ENCODE assay signal across 1 fruit fly cellular context in the genomic region with DNA sequence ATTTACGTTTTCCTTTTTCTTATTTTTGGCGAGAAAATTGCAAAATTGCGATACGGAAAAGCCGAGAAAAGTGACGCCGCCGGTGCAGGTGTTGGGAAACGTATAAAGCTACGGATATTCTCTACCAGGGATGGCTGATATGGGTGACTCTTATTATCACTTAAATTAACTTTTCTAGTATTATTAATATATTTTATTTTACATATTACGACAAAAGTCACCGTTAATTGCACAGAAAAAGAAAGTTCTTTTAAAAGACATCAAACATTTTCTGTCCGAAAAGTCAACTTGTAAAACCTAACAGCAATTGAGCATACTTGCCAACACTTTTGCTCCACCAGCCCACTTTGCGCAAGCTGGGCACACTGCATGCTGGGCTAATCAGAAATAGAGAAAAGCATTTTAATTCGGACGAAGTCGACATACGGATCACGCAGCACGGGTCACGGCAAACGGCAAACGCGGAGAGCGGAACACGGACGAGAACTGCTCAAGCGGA.
A peak's percentile ranks its signal among the peaks of the same experiment; 100 is the strongest.
TF ChIP-seq lines count a peak whose summit lies in the region.

A gene (plus strand): TSS at position 51 of the 499 bp plus-strand sequence.
A gene (minus strand): TSS at position 107 of the 499 bp plus-strand sequence.

TF ChIP-seq in whole organism, embryonic, 481 proteins besides CTCF, POLR2A, EP300 and RAD21 (continued from another document and continues in another):
- peak; percentile 98 for TF ChIP-seq CG9932 (GFP tag; IDR thresholded peaks at IDR 0.05; lab: Robert Waterston, UW)
- peak; percentile 93 for TF ChIP-seq unpg (GFP tag; optimal IDR thresholded peaks at IDR 0.05; lab: Kevin White, UChicago)
- peak; percentile 63 for TF ChIP-seq her (GFP tag; optimal IDR thresholded peaks at IDR 0.05; lab: Kevin White, UChicago)
- TF ChIP-seq psq (GFP tag; optimal IDR thresholded peaks at IDR 0.05; lab: Kevin White, UChicago) = peak; percentile 84
- TF ChIP-seq lmd (GFP tag; IDR thresholded peaks at IDR 0.05; lab: Robert Waterston, UW) = peak; percentile 91
- TF ChIP-seq CG10147 (GFP tag; optimal IDR thresholded peaks at IDR 0.05; lab: Kevin White, UChicago) = peak; percentile 93
- peak; percentile 90 for TF ChIP-seq CG7372 (GFP tag; IDR thresholded peaks at IDR 0.05; lab: Robert Waterston, UW)
- TF ChIP-seq Poxn (GFP tag; IDR thresholded peaks at IDR 0.05; lab: Robert Waterston, UW) = peak; percentile 81
- TF ChIP-seq sisA (GFP tag; IDR thresholded peaks at IDR 0.05; lab: Robert Waterston, UW) = peak; percentile 90
- peak; percentile 88 for TF ChIP-seq CG11695 (GFP tag; IDR thresholded peaks at IDR 0.05; lab: Robert Waterston, UW)
- peak; percentile 40 for TF ChIP-seq TFAM (GFP tag; optimal IDR thresholded peaks at IDR 0.05; lab: Kevin White, UChicago)
- no peak for TF ChIP-seq fru (optimal IDR thresholded peaks at IDR 0.05; lab: Kevin White, UChicago)
- peak; percentile 97 for TF ChIP-seq CG12659 (GFP tag; optimal IDR thresholded peaks at IDR 0.05; lab: Kevin White, UChicago)
- TF ChIP-seq Oaz (GFP tag; IDR thresholded peaks at IDR 0.05; lab: Robert Waterston, UW) = peak; percentile 83
- TF ChIP-seq CG14710 (tag; optimal IDR thresholded peaks at IDR 0.05; lab: Kevin White, UChicago) = peak; percentile 95
- TF ChIP-seq zf30C (GFP tag; optimal IDR thresholded peaks at IDR 0.05; lab: Kevin White, UChicago) = no peak
- TF ChIP-seq p53 (GFP tag; optimal IDR thresholded peaks at IDR 0.05; lab: Kevin White, UChicago) = peak; percentile 40
- TF ChIP-seq CG10462 (GFP tag; optimal IDR thresholded peaks at IDR 0.05; lab: Kevin White, UChicago) = peak; percentile 83
- TF ChIP-seq CG10565 (GFP tag; optimal IDR thresholded peaks at IDR 0.05; lab: Kevin White, UChicago) = peak; percentile 19
- TF ChIP-seq Taf1 (GFP tag; IDR thresholded peaks at IDR 0.05; lab: Robert Waterston, UW) = peak; percentile 86
- peak; percentile 74 for TF ChIP-seq Sin3A (optimal IDR thresholded peaks at IDR 0.05; lab: Kevin White, UChicago)
- TF ChIP-seq CG17385 (GFP tag; optimal IDR thresholded peaks at IDR 0.05; lab: Kevin White, UChicago) = peak; percentile 89
- TF ChIP-seq CG6791 (GFP tag; IDR thresholded peaks at IDR 0.05; lab: Robert Waterston, UW; ENCODE audit: partially characterized antibody) = no peak
- peak; percentile 91 for TF ChIP-seq CG14441 (GFP tag; IDR thresholded peaks at IDR 0.05; lab: Robert Waterston, UW)
- TF ChIP-seq disco-r (GFP tag; optimal IDR thresholded peaks at IDR 0.05; lab: Kevin White, UChicago) = peak; percentile 23
- peak; percentile 83 for TF ChIP-seq Lhr (GFP tag; optimal IDR thresholded peaks at IDR 0.05; lab: Kevin White, UChicago)
- peak; percentile 57; the same call in 2 of the 3 replicates for TF ChIP-seq knrl (GFP tag; IDR thresholded peaks at IDR 0.05; lab: Robert Waterston, UW; ENCODE audit: partially characterized antibody)
- TF ChIP-seq bigmax (GFP tag; optimal IDR thresholded peaks at IDR 0.05; lab: Kevin White, UChicago) = peak; percentile 32
- peak; percentile 95 for TF ChIP-seq CG2120 (GFP tag; optimal IDR thresholded peaks at IDR 0.05; lab: Kevin White, UChicago)
- peak; percentile 91 for TF ChIP-seq lbe (GFP tag; optimal IDR thresholded peaks at IDR 0.05; lab: Kevin White, UChicago)
- TF ChIP-seq zen2 (GFP tag; IDR thresholded peaks at IDR 0.05; lab: Robert Waterston, UW; ENCODE audit: partially characterized antibody) = no peak
- peak; percentile 86 for TF ChIP-seq HLH3B (GFP tag; IDR thresholded peaks at IDR 0.05; lab: Robert Waterston, UW)
- peak; percentile 68 for TF ChIP-seq CG33213 (GFP tag; optimal IDR thresholded peaks at IDR 0.05; lab: Kevin White, UChicago)
- peak; percentile 88 for TF ChIP-seq CG4617 (GFP tag; optimal IDR thresholded peaks at IDR 0.05; lab: Kevin White, UChicago; ENCODE audit: borderline replicate concordance)
- TF ChIP-seq otp (GFP tag; IDR thresholded peaks at IDR 0.05; lab: Robert Waterston, UW) = peak; percentile 87
- TF ChIP-seq Camta (GFP tag; optimal IDR thresholded peaks at IDR 0.05; lab: Kevin White, UChicago) = peak; percentile 64
- TF ChIP-seq CG10431 (GFP tag; optimal IDR thresholded peaks at IDR 0.05; lab: Kevin White, UChicago) = peak; percentile 81
- TF ChIP-seq CG9876 (GFP tag; optimal IDR thresholded peaks at IDR 0.05; lab: Kevin White, UChicago) = peak; percentile 58
- peak; percentile 79 for TF ChIP-seq CG17186 (GFP tag; optimal IDR thresholded peaks at IDR 0.05; lab: Kevin White, UChicago)
- TF ChIP-seq usp (GFP tag; optimal IDR thresholded peaks at IDR 0.05; lab: Kevin White, UChicago) = no peak
- TF ChIP-seq CG33557 (GFP tag; optimal IDR thresholded peaks at IDR 0.05; lab: Kevin White, UChicago) = peak; percentile 84
- TF ChIP-seq CG17361 (GFP tag; IDR thresholded peaks at IDR 0.05; lab: Robert Waterston, UW) = peak; percentile 94
- peak; percentile 93 for TF ChIP-seq CG10654 (GFP tag; optimal IDR thresholded peaks at IDR 0.05; lab: Kevin White, UChicago)
- TF ChIP-seq bbx (GFP tag; IDR thresholded peaks at IDR 0.05; lab: Robert Waterston, UW; ENCODE audit: partially characterized antibody) = peak; percentile 57; the same call in 1 of the 2 replicates
- no peak for TF ChIP-seq Lim3 (GFP tag; IDR thresholded peaks at IDR 0.05; lab: Robert Waterston, UW)
- TF ChIP-seq CG1024 (GFP tag; IDR thresholded peaks at IDR 0.05; lab: Robert Waterston, UW) = peak; percentile 69
- TF ChIP-seq CG6654 (GFP tag; optimal IDR thresholded peaks at IDR 0.05; lab: Kevin White, UChicago) = peak; percentile 74
- peak; percentile 91 for TF ChIP-seq CG13123 (GFP tag; optimal IDR thresholded peaks at IDR 0.05; lab: Kevin White, UChicago)
- peak; percentile 77 for TF ChIP-seq CG10959 (GFP tag; IDR thresholded peaks at IDR 0.05; lab: Robert Waterston, UW)
- TF ChIP-seq Fer1 (GFP tag; optimal IDR thresholded peaks at IDR 0.05; lab: Kevin White, UChicago) = peak; percentile 95
- TF ChIP-seq CG17612 (GFP tag; IDR thresholded peaks at IDR 0.05; lab: Robert Waterston, UW) = peak; percentile 82
- TF ChIP-seq CG10979 (tag; optimal IDR thresholded peaks at IDR 0.05; lab: Kevin White, UChicago) = peak; percentile 84
- TF ChIP-seq bab2 (GFP tag; optimal IDR thresholded peaks at IDR 0.05; lab: Kevin White, UChicago) = peak; percentile 84
- TF ChIP-seq Bteb2 (GFP tag; optimal IDR thresholded peaks at IDR 0.05; lab: Kevin White, UChicago) = peak; percentile 71
- peak in 1 of 3 experiments; percentile 61 for TF ChIP-seq Stat92E (GFP tag; optimal IDR thresholded peaks at IDR 0.05; lab: Kevin White, UChicago)
- TF ChIP-seq pb (GFP tag; optimal IDR thresholded peaks at IDR 0.05; lab: Kevin White, UChicago) = peak; percentile 48
- peak; percentile 89 for TF ChIP-seq tap (tag; optimal IDR thresholded peaks at IDR 0.05; lab: Kevin White, UChicago)
- no peak for TF ChIP-seq CG15479 (GFP tag; optimal IDR thresholded peaks at IDR 0.05; lab: Kevin White, UChicago)
- TF ChIP-seq Nf-YB (GFP tag; optimal IDR thresholded peaks at IDR 0.05; lab: Kevin White, UChicago) = peak; percentile 73
- TF ChIP-seq CG8478 (optimal IDR thresholded peaks at IDR 0.05; lab: Kevin White, UChicago) = no peak
- TF ChIP-seq kni (GFP tag; optimal IDR thresholded peaks at IDR 0.05; lab: Kevin White, UChicago) = peak; percentile 76
- TF ChIP-seq Atf3 (GFP tag; optimal IDR thresholded peaks at IDR 0.05; lab: Kevin White, UChicago) = peak; percentile 49
- peak; percentile 0 for TF ChIP-seq Hmx (GFP tag; optimal IDR thresholded peaks at IDR 0.05; lab: Kevin White, UChicago)
- peak; percentile 71 for TF ChIP-seq fu2 (GFP tag; optimal IDR thresholded peaks at IDR 0.05; lab: Kevin White, UChicago)
- TF ChIP-seq slou (GFP tag; optimal IDR thresholded peaks at IDR 0.05; lab: Kevin White, UChicago) = peak; percentile 92
- no peak for TF ChIP-seq CG12769 (tag; optimal IDR thresholded peaks at IDR 0.05; lab: Kevin White, UChicago)
- peak; percentile 59 for TF ChIP-seq eyg (GFP tag; optimal IDR thresholded peaks at IDR 0.05; lab: Kevin White, UChicago)
- peak; percentile 59; the same call in 1 of the 2 replicates for TF ChIP-seq sens-2 (GFP tag; IDR thresholded peaks at IDR 0.05; lab: Robert Waterston, UW)
- peak; percentile 75 for TF ChIP-seq Sry-β (GFP tag; optimal IDR thresholded peaks at IDR 0.05; lab: Kevin White, UChicago)
- TF ChIP-seq wor (GFP tag; IDR thresholded peaks at IDR 0.05; lab: Robert Waterston, UW) = peak; percentile 73
- no peak for TF ChIP-seq yki (optimal IDR thresholded peaks at IDR 0.05; lab: Kevin White, UChicago)
- TF ChIP-seq CG34376 (GFP tag; optimal IDR thresholded peaks at IDR 0.05; lab: Kevin White, UChicago) = peak; percentile 93
- TF ChIP-seq Hsf (GFP tag; optimal IDR thresholded peaks at IDR 0.05; lab: Kevin White, UChicago) = peak; percentile 87
- peak; percentile 89; the same call in 1 of the 2 replicates for TF ChIP-seq GATAe (GFP tag; conservative IDR thresholded peaks at IDR 0.05; lab: Robert Waterston, UW)
- TF ChIP-seq CG4404 (GFP tag; IDR thresholded peaks at IDR 0.05; lab: Robert Waterston, UW) = peak; percentile 91
- no peak for TF ChIP-seq CkIIα-i1 (GFP tag; IDR thresholded peaks at IDR 0.05; lab: Robert Waterston, UW)
- TF ChIP-seq NC2β (GFP tag; optimal IDR thresholded peaks at IDR 0.05; lab: Kevin White, UChicago) = peak; percentile 53
- peak; percentile 91 for TF ChIP-seq Oli (tag; optimal IDR thresholded peaks at IDR 0.05; lab: Kevin White, UChicago)
- peak; percentile 50; the same call in 1 of the 3 replicates for TF ChIP-seq Opbp (GFP tag; IDR thresholded peaks at IDR 0.05; lab: Robert Waterston, UW; ENCODE audit: partially characterized antibody)
- TF ChIP-seq CG11247 (GFP tag; IDR thresholded peaks at IDR 0.05; lab: Robert Waterston, UW) = peak; percentile 92
- TF ChIP-seq sima (GFP tag; optimal IDR thresholded peaks at IDR 0.05; lab: Kevin White, UChicago) = no peak
- TF ChIP-seq CG1233 (GFP tag; optimal IDR thresholded peaks at IDR 0.05; lab: Kevin White, UChicago) = peak; percentile 86
- peak; percentile 71 for TF ChIP-seq trh (GFP tag; optimal IDR thresholded peaks at IDR 0.05; lab: Kevin White, UChicago)
- peak; percentile 74 for TF ChIP-seq CHES-1-like (GFP tag; optimal IDR thresholded peaks at IDR 0.05; lab: Kevin White, UChicago)
- peak; percentile 88 for TF ChIP-seq gcm (GFP tag; optimal IDR thresholded peaks at IDR 0.05; lab: Kevin White, UChicago)
- TF ChIP-seq dm (GFP tag; optimal IDR thresholded peaks at IDR 0.05; lab: Kevin White, UChicago) = peak; percentile 48
- peak; percentile 96 for TF ChIP-seq sug (tag; optimal IDR thresholded peaks at IDR 0.05; lab: Kevin White, UChicago)
- peak; percentile 93 for TF ChIP-seq CG4328 (GFP tag; optimal IDR thresholded peaks at IDR 0.05; lab: Kevin White, UChicago)
- peak; percentile 96 for TF ChIP-seq Rfx (GFP tag; IDR thresholded peaks at IDR 0.05; lab: Robert Waterston, UW)
- peak; percentile 90 for TF ChIP-seq cato (GFP tag; optimal IDR thresholded peaks at IDR 0.05; lab: Kevin White, UChicago; ENCODE audit: borderline replicate concordance)
- no peak for TF ChIP-seq CG5180 (GFP tag; optimal IDR thresholded peaks at IDR 0.05; lab: Kevin White, UChicago)
- TF ChIP-seq ac (GFP tag; optimal IDR thresholded peaks at IDR 0.05; lab: Kevin White, UChicago) = peak; percentile 61
- TF ChIP-seq hkb (optimal IDR thresholded peaks at IDR 0.05; lab: Kevin White, UChicago) = peak; percentile 39
- peak; percentile 91 for TF ChIP-seq hkb (GFP tag; IDR thresholded peaks at IDR 0.05; lab: Robert Waterston, UW)
- peak; percentile 82 for TF ChIP-seq twi (tag; optimal IDR thresholded peaks at IDR 0.05; lab: Kevin White, UChicago)
- TF ChIP-seq CG15601 (tag; optimal IDR thresholded peaks at IDR 0.05; lab: Kevin White, UChicago) = peak; percentile 89
- TF ChIP-seq vvl (GFP tag; IDR thresholded peaks at IDR 0.05; lab: Robert Waterston, UW) = peak; percentile 90
- TF ChIP-seq ara (GFP tag; IDR thresholded peaks at IDR 0.05; lab: Robert Waterston, UW) = peak; percentile 83; the same call in 1 of the 2 replicates
- peak in 1 of 2 experiments; percentile 71 for TF ChIP-seq Eip74EF (GFP tag; optimal IDR thresholded peaks at IDR 0.05; lab: Kevin White, UChicago)
- peak; percentile 87 for TF ChIP-seq stc (GFP tag; IDR thresholded peaks at IDR 0.05; lab: Robert Waterston, UW)
- no peak for TF ChIP-seq sd (tag; optimal IDR thresholded peaks at IDR 0.05; lab: Kevin White, UChicago)
- TF ChIP-seq nau (GFP tag; optimal IDR thresholded peaks at IDR 0.05; lab: Kevin White, UChicago) = no peak
- TF ChIP-seq odd (GFP tag; optimal IDR thresholded peaks at IDR 0.05; lab: Kevin White, UChicago) = peak; percentile 86
- peak; percentile 33 for TF ChIP-seq fd102C (GFP tag; optimal IDR thresholded peaks at IDR 0.05; lab: Kevin White, UChicago)
- TF ChIP-seq toy (GFP tag; IDR thresholded peaks at IDR 0.05; lab: Robert Waterston, UW) = no peak; the same call in none of the 2 replicates
- TF ChIP-seq CG11504 (tag; optimal IDR thresholded peaks at IDR 0.05; lab: Kevin White, UChicago) = no peak
- TF ChIP-seq CG1792 (GFP tag; optimal IDR thresholded peaks at IDR 0.05; lab: Kevin White, UChicago) = peak; percentile 60
- peak; percentile 77 for TF ChIP-seq Ets97D (GFP tag; optimal IDR thresholded peaks at IDR 0.05; lab: Kevin White, UChicago)
- peak; percentile 57 for TF ChIP-seq CG4707 (GFP tag; optimal IDR thresholded peaks at IDR 0.05; lab: Kevin White, UChicago)
- peak; percentile 78 for TF ChIP-seq CG3065 (GFP tag; optimal IDR thresholded peaks at IDR 0.05; lab: Kevin White, UChicago)
- TF ChIP-seq Drgx (GFP tag; IDR thresholded peaks at IDR 0.05; lab: Robert Waterston, UW) = peak; percentile 84
- peak; percentile 81 for TF ChIP-seq CG2889 (GFP tag; IDR thresholded peaks at IDR 0.05; lab: Robert Waterston, UW)
- TF ChIP-seq wdn (GFP tag; IDR thresholded peaks at IDR 0.05; lab: Robert Waterston, UW) = peak; percentile 87
- TF ChIP-seq CG7987 (GFP tag; optimal IDR thresholded peaks at IDR 0.05; lab: Kevin White, UChicago) = peak; percentile 84
- TF ChIP-seq BtbVII (GFP tag; optimal IDR thresholded peaks at IDR 0.05; lab: Kevin White, UChicago) = peak; percentile 94
- TF ChIP-seq zen (tag; optimal IDR thresholded peaks at IDR 0.05; lab: Kevin White, UChicago) = peak; percentile 85
- TF ChIP-seq Gug (GFP tag; IDR thresholded peaks at IDR 0.05; lab: Robert Waterston, UW) = peak; percentile 82
- TF ChIP-seq Pdp1 (GFP tag; optimal IDR thresholded peaks at IDR 0.05; lab: Kevin White, UChicago) = peak; percentile 69 to 80
- TF ChIP-seq en (GFP tag; optimal IDR thresholded peaks at IDR 0.05; lab: Kevin White, UChicago) = no peak
- peak; percentile 94 for TF ChIP-seq CG4424 (GFP tag; optimal IDR thresholded peaks at IDR 0.05; lab: Kevin White, UChicago)
- peak; percentile 99 for TF ChIP-seq CG10267 (tag; optimal IDR thresholded peaks at IDR 0.05; lab: Kevin White, UChicago)
- peak; percentile 84 for TF ChIP-seq CG17328 (GFP tag; IDR thresholded peaks at IDR 0.05; lab: Robert Waterston, UW)
- 0 out of 2 replicates have a peak, but pooled peaks have one; percentile 28 for TF ChIP-seq sim (GFP tag; IDR thresholded peaks at IDR 0.05; lab: Robert Waterston, UW)
